Worm (Caenorhabditis elegans) whole organism, L3 larva: ENCODE measurements around the gene rif-1.2.

Experiments
- R02D3.7 ChIP-seq: fragments of 150-350 bp; optimal IDR thresholded peaks from 2 replicates; lab custom pipeline; 2014; ENCODE audit warnings: missing biosample characterization, missing genetic modification characterization
- aly-2 ChIP-seq: fragments of 150-350 bp; optimal IDR thresholded peaks from 2 replicates; lab custom pipeline; 2014; ENCODE audit warnings: missing biosample characterization, missing genetic modification characterization
- ama-1 ChIP-seq: fragments of 150-350 bp; optimal IDR thresholded peaks from 2 replicates; lab custom pipeline; 2018
- egl-27 ChIP-seq: sonication (generic microtip); optimal IDR thresholded peaks from 4 replicates; lab custom pipeline; 2017; ENCODE audit warnings: missing biosample characterization, missing genetic modification reagents, missing genetic modification characterization
- elt-2 ChIP-seq: sonication (generic microtip); optimal IDR thresholded peaks from 2 replicates; lab custom pipeline; 2016; ENCODE audit warnings: missing genetic modification reagents, mild to moderate bottlenecking, missing genetic modification characterization, missing compliant biosample characterization
- elt-3 ChIP-seq, 3 experiments: fragments of 150-350 bp in 1 of 3; sonication (generic microtip) in 2 of 3; optimal IDR thresholded peaks; 2 replicates in 2 of 3; 4 replicates in 1 of 3; lab custom pipeline; 2014 to 2017; ENCODE audit warnings: missing biosample characterization in 3 of 3, missing genetic modification characterization in 3 of 3
- jun-1 ChIP-seq: fragments of 150-350 bp; optimal IDR thresholded peaks from 2 replicates; lab custom pipeline; 2014; ENCODE audit warnings: missing biosample characterization, missing genetic modification reagents, missing genetic modification characterization
- mdl-1 ChIP-seq: fragments of 150-350 bp; optimal IDR thresholded peaks from 2 replicates; lab custom pipeline; 2014; ENCODE audit warnings: missing biosample characterization, missing genetic modification characterization
- nhr-25 ChIP-seq: sonication (generic microtip); optimal IDR thresholded peaks from 2 replicates; lab custom pipeline; 2017; ENCODE audit warnings: missing biosample characterization, missing genetic modification characterization
- nhr-76 ChIP-seq: fragments of 150-350 bp; sonication (generic microtip); optimal IDR thresholded peaks from 5 replicates; lab custom pipeline; 2014; ENCODE audit warnings: missing biosample characterization, missing genetic modification characterization
- pha-4 ChIP-seq: fragments of 150-350 bp; optimal IDR thresholded peaks from 2 replicates; lab custom pipeline; 2014; ENCODE audit warnings: missing biosample characterization, missing genetic modification reagents, missing genetic modification characterization
- unc-62 ChIP-seq: fragments of 150-350 bp; sonication (generic microtip); optimal IDR thresholded peaks from 4 replicates; lab custom pipeline; 2014; ENCODE audit warnings: missing biosample characterization, missing genetic modification reagents, missing genetic modification characterization

- TF ChIP-seq elt-2 (tag; lab: Kevin White, UChicago) = no peak
- no peak for TF ChIP-seq mdl-1
- TF ChIP-seq ama-1 = no peak
- no peak for TF ChIP-seq elt-3 (tag; optimal IDR thresholded peaks at IDR 0.05; lab: Kevin White, UChicago)
- no peak for TF ChIP-seq aly-2 (tag; lab: Kevin White, UChicago)
- TF ChIP-seq jun-1 (tag; lab: Kevin White, UChicago) = no peak
- no peak for TF ChIP-seq egl-27 (tag; lab: Kevin White, UChicago)
- no peak for TF ChIP-seq nhr-25
- no peak for TF ChIP-seq nhr-76 (tag; lab: Kevin White, UChicago)
- TF ChIP-seq R02D3.7 (tag; lab: Kevin White, UChicago) = no peak
- TF ChIP-seq unc-62 (GFP tag; lab: Kevin White, UChicago) = no peak
- TF ChIP-seq pha-4 (tag; lab: Kevin White, UChicago) = no peak
Observed at ce11 chrX:12335808-12336207, 35.4 kb downstream of the rif-1.2 start, which contains the start of gene srd-48.
